Worm (Caenorhabditis elegans): ENCODE results near the gene hst-6.

hst-6 gene

DNA sequence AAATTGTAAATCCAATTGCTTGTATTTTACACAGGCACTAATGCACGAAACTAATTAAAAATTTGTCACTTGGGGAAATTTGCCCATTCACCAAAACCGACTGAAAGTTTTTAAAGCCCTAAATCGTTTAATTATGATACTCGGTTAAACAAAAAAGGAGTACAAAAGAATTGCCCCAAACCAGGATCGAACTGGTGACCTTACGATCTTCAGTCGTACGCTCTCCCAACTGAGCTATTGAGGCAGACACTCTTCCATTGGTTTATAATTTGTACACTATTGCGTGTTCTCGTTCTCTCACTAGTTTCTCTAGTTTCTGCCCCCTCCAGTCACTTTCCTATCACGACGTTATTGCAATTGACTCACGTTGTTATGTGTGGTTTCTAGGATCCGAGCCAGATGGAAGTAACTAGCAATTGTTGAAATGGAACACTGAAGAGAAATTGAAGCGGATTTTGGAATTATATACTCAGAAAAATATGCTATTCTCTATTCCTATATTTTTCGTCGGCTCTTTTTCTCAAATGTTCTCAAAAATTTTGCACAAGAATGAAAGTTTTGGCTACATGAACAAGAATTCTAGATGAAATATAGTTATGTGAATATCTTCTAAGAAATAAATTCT is 44.0 kb downstream of the hst-6 start (continued):
- TF ChIP-seq ztf-26 (tag; optimal IDR thresholded peaks at IDR 0.05), result peak; percentile 22
- TF ChIP-seq ceh-100 (GFP tag; IDR thresholded peaks at IDR 0.05), result no peak
- TF ChIP-seq ZK185.1 (tag; optimal IDR thresholded peaks at IDR 0.05; ENCODE audit: poor library complexity, severe bottlenecking), result peak; percentile 84
- TF ChIP-seq Y53G8AR.9 (GFP tag; conservative IDR thresholded peaks at IDR 0.05), result 0 out of 2 replicates have a peak, but pooled peaks have one; percentile 51
- TF ChIP-seq dox-1 (GFP tag; IDR thresholded peaks at IDR 0.05), result no peak
- peak; percentile 72 for TF ChIP-seq mes-4 (tag; optimal IDR thresholded peaks at IDR 0.05)
- no peak for TF ChIP-seq unc-130 (GFP tag; optimal IDR thresholded peaks at IDR 0.05)
- no peak for TF ChIP-seq madf-6 (GFP tag; IDR thresholded peaks at IDR 0.05)
- TF ChIP-seq snpc-3.4 (tag; optimal IDR thresholded peaks at IDR 0.05), result peak; percentile 86
- peak; percentile 27 for TF ChIP-seq ztf-18 (tag; optimal IDR thresholded peaks at IDR 0.05)
- no peak; the same call in 1 of the 2 replicates for TF ChIP-seq aptf-3 (GFP tag; IDR thresholded peaks at IDR 0.05)
- no peak for TF ChIP-seq hlh-26 (GFP tag; conservative IDR thresholded peaks at IDR 0.05)
- TF ChIP-seq nhr-179 (tag; optimal IDR thresholded peaks at IDR 0.05), result peak; percentile 24
- TF ChIP-seq ekl-4 (GFP tag; IDR thresholded peaks at IDR 0.05), result no peak; the same call in 1 of the 2 replicates
- no peak for TF ChIP-seq fkh-3 (tag; optimal IDR thresholded peaks at IDR 0.05)
- TF ChIP-seq bed-2 (GFP tag; IDR thresholded peaks at IDR 0.05), result no peak
- TF ChIP-seq tbx-9 (tag; optimal IDR thresholded peaks at IDR 0.05; ENCODE audit: borderline replicate concordance), result no peak
- TF ChIP-seq ets-4 (GFP tag; optimal IDR thresholded peaks at IDR 0.05), result no peak
- no peak for TF ChIP-seq mcd-1 (GFP tag; IDR thresholded peaks at IDR 0.05)
- TF ChIP-seq F57C9.4 (tag; optimal IDR thresholded peaks at IDR 0.05), result no peak
- TF ChIP-seq tbp1 (GFP tag; optimal IDR thresholded peaks at IDR 0.05), result peak; percentile 98
- peak; percentile 15 to 31 for TF ChIP-seq let-607 (tag; optimal IDR thresholded peaks at IDR 0.05)
- TF ChIP-seq pbrm-1 (GFP tag; IDR thresholded peaks at IDR 0.05), result 0 out of 2 replicates have a peak, but pooled peaks have one; percentile 49
- TF ChIP-seq mel-28 (tag; optimal IDR thresholded peaks at IDR 0.05; ENCODE audit: borderline replicate concordance), result no peak
- TF ChIP-seq Y67H2A.10 (GFP tag; conservative IDR thresholded peaks at IDR 0.05), result no peak
- no peak for TF ChIP-seq F37B4.10 (GFP tag; IDR thresholded peaks at IDR 0.05)
- TF ChIP-seq bed-1 (GFP tag; IDR thresholded peaks at IDR 0.05), result no peak
- TF ChIP-seq lin-54 (GFP tag; optimal IDR thresholded peaks at IDR 0.05), result no peak
- TF ChIP-seq gei-17 (GFP tag; optimal IDR thresholded peaks at IDR 0.05), result no peak
- no peak for TF ChIP-seq K11D2.4 (GFP tag; IDR thresholded peaks at IDR 0.05)
- TF ChIP-seq Y79H2A.3 (GFP tag; conservative IDR thresholded peaks at IDR 0.05), result no peak
- no peak for TF ChIP-seq F57A8.1 (GFP tag; optimal IDR thresholded peaks at IDR 0.05)
- peak; percentile 56 for TF ChIP-seq madf-10 (tag; optimal IDR thresholded peaks at IDR 0.05)
- no peak for TF ChIP-seq hlh-12 (tag; optimal IDR thresholded peaks at IDR 0.05)
- TF ChIP-seq ztf-22 (GFP tag; optimal IDR thresholded peaks at IDR 0.05), result no peak
- peak; percentile 81 for TF ChIP-seq zim-3 (tag; optimal IDR thresholded peaks at IDR 0.05)
- no peak for TF ChIP-seq ccch-3 (GFP tag; optimal IDR thresholded peaks at IDR 0.05)
- TF ChIP-seq cebp-1 (GFP tag; IDR thresholded peaks at IDR 0.05), result no peak
- TF ChIP-seq cebp-1 (tag; optimal IDR thresholded peaks at IDR 0.05), result no peak
- TF ChIP-seq nfya-2 (GFP tag; IDR thresholded peaks at IDR 0.05), result no peak
- TF ChIP-seq tlf-1 (GFP tag; optimal IDR thresholded peaks at IDR 0.05), result no peak
- TF ChIP-seq efl-1 (GFP tag; optimal IDR thresholded peaks at IDR 0.05), result no peak
- TF ChIP-seq ztf-3 (GFP tag; optimal IDR thresholded peaks at IDR 0.05), result no peak
- TF ChIP-seq C06A6.2 (GFP tag; conservative IDR thresholded peaks at IDR 0.05), result no peak
- TF ChIP-seq rcor-1 (GFP tag; IDR thresholded peaks at IDR 0.05), result peak; percentile 50
- no peak for TF ChIP-seq hrde-1 (tag; optimal IDR thresholded peaks at IDR 0.05; ENCODE audit: borderline replicate concordance)
- peak; percentile 85 for TF ChIP-seq him-1 (tag; optimal IDR thresholded peaks at IDR 0.05)
- TF ChIP-seq ama-1 (optimal IDR thresholded peaks at IDR 0.05), result no peak
- TF ChIP-seq ama-1 (GFP tag; optimal IDR thresholded peaks at IDR 0.05), result peak; percentile 77 to 84

All from whole organism, young adult.